Fruit fly (Drosophila melanogaster): ENCODE measurements around the gene ZnT63C.

The ZnT63C gene

dm6 chr3L:3300345-3300744 is 3.2 kb upstream of the ZnT63C start (continued):
- TF ChIP-seq ss (GFP tag; optimal IDR thresholded peaks at IDR 0.05), result no peak
- no peak for TF ChIP-seq CG16779 (tag; optimal IDR thresholded peaks at IDR 0.05)
- peak; percentile 59 for TF ChIP-seq CG31627 (GFP tag; optimal IDR thresholded peaks at IDR 0.05)
- peak; percentile 53 for TF ChIP-seq Hr4 (GFP tag; optimal IDR thresholded peaks at IDR 0.05)
- TF ChIP-seq achi (GFP tag; optimal IDR thresholded peaks at IDR 0.05), result peak; percentile 37
- TF ChIP-seq Lpt (GFP tag; optimal IDR thresholded peaks at IDR 0.05), result no peak
- TF ChIP-seq eg (GFP tag; IDR thresholded peaks at IDR 0.05), result peak; percentile 79
- TF ChIP-seq CG15336 (GFP tag; IDR thresholded peaks at IDR 0.05), result peak; percentile 66
- TF ChIP-seq CG6808 (GFP tag; optimal IDR thresholded peaks at IDR 0.05), result no peak
- TF ChIP-seq CG11762 (GFP tag; optimal IDR thresholded peaks at IDR 0.05; ENCODE audit: insufficient read depth), result peak; percentile 14
- peak; percentile 72 for TF ChIP-seq CG8119 (GFP tag; IDR thresholded peaks at IDR 0.05)
- no peak for TF ChIP-seq CG8632 (GFP tag; optimal IDR thresholded peaks at IDR 0.05)
- TF ChIP-seq CG7368 (GFP tag; optimal IDR thresholded peaks at IDR 0.05), result peak; percentile 42
- no peak for TF ChIP-seq Hr38 (GFP tag; optimal IDR thresholded peaks at IDR 0.05)
- peak; percentile 69 for TF ChIP-seq Eip78C (GFP tag)
- TF ChIP-seq CG6854 (GFP tag; optimal IDR thresholded peaks at IDR 0.05), result no peak
- peak; percentile 33 for TF ChIP-seq pdm3 (GFP tag; optimal IDR thresholded peaks at IDR 0.05)
- TF ChIP-seq dsx (GFP tag; optimal IDR thresholded peaks at IDR 0.05; ENCODE audit: poor library complexity, severe bottlenecking), result no peak
- peak; percentile 47 for TF ChIP-seq CG34406 (GFP tag; optimal IDR thresholded peaks at IDR 0.05)
- peak; percentile 12 for TF ChIP-seq Blimp-1 (GFP tag; optimal IDR thresholded peaks at IDR 0.05)

dm6 chr3L:3301171-3301738 is 2.3 kb upstream of the ZnT63C start:
- no peak for TF ChIP-seq cyc (GFP tag; optimal IDR thresholded peaks at IDR 0.05)
- TF ChIP-seq CG4318 (GFP tag; optimal IDR thresholded peaks at IDR 0.05), result peak; percentile 53
- no peak for TF ChIP-seq CG6854 (GFP tag; optimal IDR thresholded peaks at IDR 0.05)
- TF ChIP-seq acj6 (GFP tag; optimal IDR thresholded peaks at IDR 0.05), result peak; percentile 20
- no peak for TF ChIP-seq CG10669 (GFP tag; optimal IDR thresholded peaks at IDR 0.05)
- TF ChIP-seq Sox102F (GFP tag; optimal IDR thresholded peaks at IDR 0.05), result no peak
- peak; percentile 32 for TF ChIP-seq Met (GFP tag; optimal IDR thresholded peaks at IDR 0.05)
- TF ChIP-seq CG10631 (GFP tag; optimal IDR thresholded peaks at IDR 0.05), result peak; percentile 29
- peak; percentile 80 for TF ChIP-seq Hr4 (GFP tag; optimal IDR thresholded peaks at IDR 0.05)
- TF ChIP-seq Hr38 (GFP tag; optimal IDR thresholded peaks at IDR 0.05), result no peak
- peak; percentile 59 for TF ChIP-seq Gug (GFP tag; IDR thresholded peaks at IDR 0.05)
- TF ChIP-seq esn (GFP tag; optimal IDR thresholded peaks at IDR 0.05), result peak; percentile 13
- TF ChIP-seq Hr39 (GFP tag; optimal IDR thresholded peaks at IDR 0.05), result peak; percentile 16
- peak; percentile 43; the same call in 1 of the 2 replicates for TF ChIP-seq CG11294 (GFP tag; IDR thresholded peaks at IDR 0.05)
- peak in 1 of 2 experiments; percentile 69 for TF ChIP-seq salr (GFP tag; optimal IDR thresholded peaks at IDR 0.05)
- peak; percentile 19 for TF ChIP-seq Eip75B (GFP tag; optimal IDR thresholded peaks at IDR 0.05)
- TF ChIP-seq pdm3 (GFP tag; optimal IDR thresholded peaks at IDR 0.05), result peak; percentile 52
- no peak for TF ChIP-seq CG11762 (GFP tag; optimal IDR thresholded peaks at IDR 0.05; ENCODE audit: insufficient read depth)
- no peak for TF ChIP-seq dsx (GFP tag; optimal IDR thresholded peaks at IDR 0.05; ENCODE audit: poor library complexity, severe bottlenecking)
- TF ChIP-seq Lpt (GFP tag; optimal IDR thresholded peaks at IDR 0.05), result peak; percentile 61
- peak; percentile 63 for TF ChIP-seq OdsH (GFP tag; optimal IDR thresholded peaks at IDR 0.05)
- peak; percentile 14 for TF ChIP-seq Smox (GFP tag; optimal IDR thresholded peaks at IDR 0.05)
- TF ChIP-seq CG6792 (GFP tag; optimal IDR thresholded peaks at IDR 0.05), result peak; percentile 24
- no peak for TF ChIP-seq fd85E (GFP tag; optimal IDR thresholded peaks at IDR 0.05)
- no peak for TF ChIP-seq ss (GFP tag; optimal IDR thresholded peaks at IDR 0.05)
- TF ChIP-seq CG11902 (GFP tag; optimal IDR thresholded peaks at IDR 0.05), result no peak
- peak; percentile 36 for TF ChIP-seq CG3919 (GFP tag; optimal IDR thresholded peaks at IDR 0.05)
- peak; percentile 74 for TF ChIP-seq CG32006 (GFP tag; optimal IDR thresholded peaks at IDR 0.05)
- TF ChIP-seq CG6276 (GFP tag; optimal IDR thresholded peaks at IDR 0.05), result peak; percentile 77
- no peak for TF ChIP-seq CG9139 (GFP tag; optimal IDR thresholded peaks at IDR 0.05)
- no peak for TF ChIP-seq CG31627 (GFP tag; optimal IDR thresholded peaks at IDR 0.05)
- TF ChIP-seq CG34406 (GFP tag; optimal IDR thresholded peaks at IDR 0.05), result no peak
- peak; percentile 61 for TF ChIP-seq Eip78C (GFP tag)
- TF ChIP-seq CG7368 (GFP tag; optimal IDR thresholded peaks at IDR 0.05), result no peak
- TF ChIP-seq eg (GFP tag; IDR thresholded peaks at IDR 0.05), result peak; percentile 79; the same call in 2 of the 3 replicates
- TF ChIP-seq svp (GFP tag), result peak; percentile 62
- no peak for TF ChIP-seq CG8319 (GFP tag; optimal IDR thresholded peaks at IDR 0.05)
- TF ChIP-seq net (GFP tag; optimal IDR thresholded peaks at IDR 0.05), result peak; percentile 39
- peak; percentile 59; the same call in 2 of the 3 replicates for TF ChIP-seq CG6163 (GFP tag; IDR thresholded peaks at IDR 0.05)
- TF ChIP-seq topi (GFP tag; optimal IDR thresholded peaks at IDR 0.05), result peak; percentile 27
- no peak for TF ChIP-seq Sox15 (GFP tag; optimal IDR thresholded peaks at IDR 0.05)

All from whole organism, prepupa.